Fruit fly (Drosophila melanogaster) whole organism, embryonic: ENCODE results near the gene caup.
A peak's percentile ranks its signal among the peaks of the same experiment; 100 is the strongest.

ENCODE experiments used
- Abd-B ChIP-seq: fragments of 200-800 bp; sonication (Bioruptor generic); optimal IDR thresholded peaks from 2 replicates; lab custom pipeline; 2018; ENCODE audit warnings: missing biosample characterization, mild to moderate bottlenecking, missing genetic modification characterization, moderate library complexity
- Bgb ChIP-seq: fragments of 200-800 bp; sonication (Bioruptor generic); IDR thresholded peaks from 2 replicates; pipeline ENCODE4 v1.3.6; 2022; ENCODE audit warnings: missing biosample characterization, missing genetic modification characterization; ENCODE audit not compliant: partially characterized antibody
- CG10959 ChIP-seq: fragments of 200-800 bp; sonication (Bioruptor generic); IDR thresholded peaks from 2 replicates; pipeline ENCODE4 v1.3.6; 2022; ENCODE audit warnings: missing biosample characterization, missing genetic modification characterization
- CG14441 ChIP-seq: fragments of 200-800 bp; sonication (Bioruptor generic); IDR thresholded peaks from 2 replicates; pipeline ENCODE4 v1.3.6; 2022; ENCODE audit warnings: missing biosample characterization, missing genetic modification characterization
- CG16863 ChIP-seq: fragments of 200-800 bp; sonication (Bioruptor generic); optimal IDR thresholded peaks from 3 replicates; lab custom pipeline; 2016; ENCODE audit warnings: missing biosample characterization, missing genetic modification characterization
- CG17328 ChIP-seq: fragments of 200-800 bp; sonication (Bioruptor generic); IDR thresholded peaks from 2 replicates; pipeline ENCODE4 v1.3.6; 2022; ENCODE audit warnings: missing biosample characterization, missing genetic modification characterization
- CG17359 ChIP-seq: fragments of 200-800 bp; sonication (Bioruptor generic); optimal IDR thresholded peaks from 3 replicates; lab custom pipeline; 2018; ENCODE audit warnings: missing biosample characterization, mild to moderate bottlenecking, missing genetic modification characterization, moderate library complexity
- CG17361 ChIP-seq: fragments of 200-800 bp; sonication (Bioruptor generic); IDR thresholded peaks from 3 replicates; pipeline ENCODE4 v1.3.6; 2022; ENCODE audit warnings: missing biosample characterization, missing genetic modification characterization
- CG18262 ChIP-seq: fragments of 200-800 bp; optimal IDR thresholded peaks from 3 replicates; lab custom pipeline; 2019; ENCODE audit warnings: missing biosample characterization, mild to moderate bottlenecking, missing genetic modification characterization, moderate library complexity
- CG18619 ChIP-seq: fragments of 200-800 bp; sonication (Bioruptor generic); optimal IDR thresholded peaks from 3 replicates; lab custom pipeline; 2017; ENCODE audit warnings: missing biosample characterization, mild to moderate bottlenecking, missing genetic modification characterization
- CG2678 ChIP-seq: fragments of 200-800 bp; sonication (Bioruptor generic); optimal IDR thresholded peaks from 3 replicates; lab custom pipeline; 2019; ENCODE audit warnings: missing biosample characterization, mild to moderate bottlenecking, missing genetic modification characterization, moderate library complexity
- CG2712 ChIP-seq: fragments of 200-800 bp; optimal IDR thresholded peaks from 3 replicates; lab custom pipeline; 2019; ENCODE audit warnings: missing biosample characterization, mild to moderate bottlenecking, missing genetic modification characterization, moderate library complexity
- CG30403 ChIP-seq: fragments of 200-800 bp; sonication (Bioruptor generic); optimal IDR thresholded peaks from 3 replicates; lab custom pipeline; 2016; ENCODE audit warnings: missing biosample characterization, missing genetic modification characterization
- CG31441 ChIP-seq: fragments of 200-800 bp; sonication (Bioruptor generic); IDR thresholded peaks from 2 replicates; pipeline ENCODE4 v1.3.6; 2022; ENCODE audit warnings: missing biosample characterization, missing genetic modification characterization
- CG4360 ChIP-seq: fragments of 200-800 bp; sonication (Bioruptor generic); IDR thresholded peaks from 2 replicates; pipeline ENCODE4 v1.3.6; 2022; ENCODE audit warnings: missing biosample characterization, missing genetic modification characterization
- CG7556 ChIP-seq: fragments of 200-800 bp; sonication (Bioruptor generic); optimal IDR thresholded peaks from 2 replicates; lab custom pipeline; 2017; ENCODE audit warnings: missing biosample characterization, mild to moderate bottlenecking, missing genetic modification characterization
- CG7839 ChIP-seq: fragments of 200-800 bp; sonication (Bioruptor generic); optimal IDR thresholded peaks from 3 replicates; lab custom pipeline; 2018; ENCODE audit warnings: missing biosample characterization, mild to moderate bottlenecking, missing genetic modification characterization, moderate library complexity
- CG9437 ChIP-seq: fragments of 200-800 bp; sonication (Bioruptor generic); optimal IDR thresholded peaks from 2 replicates; lab custom pipeline; 2018; ENCODE audit warnings: missing biosample characterization, mild to moderate bottlenecking, missing genetic modification characterization
- CoRest ChIP-seq: fragments of 200-800 bp; sonication (Bioruptor generic); optimal IDR thresholded peaks from 3 replicates; lab custom pipeline; 2018; ENCODE audit warnings: missing biosample characterization, mild to moderate bottlenecking, missing genetic modification characterization, moderate library complexity
- H2.0 ChIP-seq: fragments of 200-800 bp; sonication (Bioruptor generic); IDR thresholded peaks from 2 replicates; pipeline ENCODE4 v1.3.6; 2022; ENCODE audit warnings: missing biosample characterization, missing genetic modification characterization
- Hey ChIP-seq: fragments of 200-800 bp; sonication (Bioruptor generic); optimal IDR thresholded peaks from 3 replicates; lab custom pipeline; 2018; ENCODE audit warnings: missing biosample characterization, mild to moderate bottlenecking, missing genetic modification characterization
- Med ChIP-seq: fragments of 200-800 bp; sonication (Bioruptor generic); peaks from one replicate; lab custom pipeline; 2016; ENCODE audit warnings: missing biosample characterization, missing genetic modification characterization, mild to moderate bottlenecking, inconsistent platforms, moderate library complexity
- Ravus ChIP-seq: fragments of 200-800 bp; sonication (Bioruptor generic); IDR thresholded peaks from 2 replicates; pipeline ENCODE4 v1.3.6; 2022; ENCODE audit warnings: missing biosample characterization, missing genetic modification characterization
- Xrp1 ChIP-seq: fragments of 200-800 bp; sonication (Bioruptor generic); IDR thresholded peaks from 2 replicates; pipeline ENCODE4 v1.3.6; 2022; ENCODE audit warnings: missing biosample characterization, missing genetic modification characterization
- az2 ChIP-seq: fragments of 200-800 bp; sonication (Bioruptor generic); optimal IDR thresholded peaks from 3 replicates; lab custom pipeline; 2016; ENCODE audit warnings: missing biosample characterization, missing genetic modification characterization
- bigmax ChIP-seq: fragments of 200-800 bp; sonication (Bioruptor generic); optimal IDR thresholded peaks from 2 replicates; lab custom pipeline; 2018; ENCODE audit warnings: missing biosample characterization, mild to moderate bottlenecking, missing genetic modification characterization
- bsh ChIP-seq, 2 experiments: fragments of 200-800 bp; sonication (Bioruptor generic); optimal IDR thresholded peaks; 2 replicates each; lab custom pipeline; 2017 to 2018; ENCODE audit warnings: mild to moderate bottlenecking in 2 of 2, missing biosample characterization in 2 of 2, missing genetic modification characterization in 2 of 2, moderate library complexity in 1 of 2
- dati ChIP-seq: fragments of 200-800 bp; sonication (Bioruptor generic); IDR thresholded peaks from 2 replicates; pipeline ENCODE4 v1.3.6; 2022; ENCODE audit warnings: missing biosample characterization, missing genetic modification characterization
- dmrt11E ChIP-seq: fragments of 200-800 bp; sonication (Bioruptor generic); optimal IDR thresholded peaks from 3 replicates; lab custom pipeline; 2018; ENCODE audit warnings: missing biosample characterization, mild to moderate bottlenecking, missing genetic modification characterization, moderate library complexity
- dmrt99B ChIP-seq: fragments of 200-800 bp; sonication (Bioruptor generic); optimal IDR thresholded peaks from 2 replicates; lab custom pipeline; 2018; ENCODE audit warnings: missing biosample characterization, mild to moderate bottlenecking, missing genetic modification characterization, moderate library complexity
- fru ChIP-seq: fragments of >200 bp; optimal IDR thresholded peaks from 2 replicates; lab custom pipeline; 2017
- gem ChIP-seq: fragments of 200-800 bp; sonication (Bioruptor generic); optimal IDR thresholded peaks from 2 replicates; lab custom pipeline; 2019; ENCODE audit warnings: missing biosample characterization, mild to moderate bottlenecking, missing genetic modification characterization, moderate library complexity
- lola ChIP-seq, 3 experiments: fragments of >200 bp in 2 of 3; fragments of 200-800 bp in 1 of 3; sonication (Bioruptor generic) in 1 of 3; optimal IDR thresholded peaks; 2 replicates each; lab custom pipeline; 2017 to 2019; ENCODE audit warnings: missing biosample characterization in 3 of 3, missing genetic modification characterization in 3 of 3, mild to moderate bottlenecking in 1 of 3, moderate library complexity in 1 of 3
- lov ChIP-seq, 2 experiments: fragments of 200-800 bp in 1 of 2; fragments of >200 bp in 1 of 2; sonication (Bioruptor generic) in 1 of 2; IDR thresholded peaks in 1 of 2; optimal IDR thresholded peaks in 1 of 2; 2 replicates in 1 of 2; 3 replicates in 1 of 2; pipeline versions ENCODE4 v1.3.6 to Lab custom; 2017 to 2022; ENCODE audit warnings: missing biosample characterization in 1 of 2, missing genetic modification characterization in 1 of 2
- nmo ChIP-seq: fragments of 200-800 bp; sonication (Bioruptor generic); optimal IDR thresholded peaks from 2 replicates; lab custom pipeline; 2018; ENCODE audit warnings: missing biosample characterization, mild to moderate bottlenecking, missing genetic modification characterization, moderate library complexity
- phol ChIP-seq: fragments of 200-800 bp; sonication (Bioruptor generic); optimal IDR thresholded peaks from 3 replicates; lab custom pipeline; 2018; ENCODE audit warnings: missing biosample characterization, mild to moderate bottlenecking, missing genetic modification characterization, moderate library complexity
- row ChIP-seq: fragments of 200-800 bp; sonication (Bioruptor generic); IDR thresholded peaks from 3 replicates; pipeline ENCODE4 v1.3.6; 2022; ENCODE audit warnings: missing biosample characterization, missing genetic modification characterization
- sim ChIP-seq: fragments of 200-800 bp; sonication (Bioruptor generic); IDR thresholded peaks from 2 replicates; pipeline ENCODE4 v1.3.6; 2022; ENCODE audit warnings: missing biosample characterization, missing genetic modification characterization
- ttk ChIP-seq: fragments of 200-800 bp; sonication (Bioruptor generic); IDR thresholded peaks from 2 replicates; pipeline ENCODE4 v2.1.2; 2022; ENCODE audit warnings: missing biosample characterization, missing genetic modification characterization
- zfh1 ChIP-seq: fragments of 200-800 bp; sonication (Bioruptor generic); IDR thresholded peaks from 3 replicates; pipeline ENCODE4 v1.3.6; 2022; ENCODE audit warnings: missing biosample characterization, missing genetic modification characterization

caup gene

DNA sequence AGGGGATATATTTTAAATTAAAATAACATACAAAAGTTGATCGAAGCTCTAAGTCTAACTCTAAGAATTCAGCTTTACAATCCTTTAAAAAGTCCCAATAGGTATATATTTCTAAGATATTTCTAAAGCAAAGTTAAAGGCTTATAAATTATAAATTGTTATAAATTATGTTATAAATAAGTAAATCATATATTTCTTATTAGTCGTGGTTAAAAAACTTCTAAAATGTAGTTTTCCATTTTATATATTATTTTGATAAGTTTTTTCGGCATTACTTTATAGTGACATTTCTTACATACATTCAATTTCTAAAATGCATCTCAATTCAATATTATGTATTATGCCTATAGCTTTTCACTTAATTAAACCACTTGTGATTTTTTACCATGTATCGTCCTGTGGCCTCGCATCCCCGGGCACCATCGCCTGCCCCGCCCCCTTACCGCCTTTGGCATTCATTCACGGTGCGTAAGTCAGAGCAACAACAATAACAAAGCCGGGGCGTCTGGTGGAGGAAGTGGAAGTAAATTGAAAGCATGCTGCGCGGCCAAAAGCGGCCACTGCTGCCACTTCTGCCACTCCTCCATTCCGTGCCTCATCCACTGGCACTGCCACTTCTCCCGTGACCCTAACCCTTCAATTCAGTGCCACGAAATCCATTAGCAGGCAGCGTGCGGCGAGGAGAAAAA, 29.6 kb downstream of the caup start:
- TF ChIP-seq Abd-B (GFP tag; lab: Kevin White, UChicago), result no peak
- peak; percentile 51 for TF ChIP-seq CG18262 (tag; lab: Kevin White, UChicago)
- peak; percentile 36 for TF ChIP-seq gem (tag; lab: Kevin White, UChicago)
- peak; percentile 25 for TF ChIP-seq dmrt11E
- TF ChIP-seq CG18619 (GFP tag; lab: Kevin White, UChicago), result no peak
- TF ChIP-seq CG30403 (GFP tag; lab: Kevin White, UChicago), result peak; percentile 20
- TF ChIP-seq zfh1 (GFP tag; lab: Robert Waterston, UW), result 0 out of 3 replicates have a peak, but pooled peaks have one; percentile 32
- peak; percentile 50 for TF ChIP-seq CG7556
- peak; percentile 6 for TF ChIP-seq dmrt99B (tag; lab: Kevin White, UChicago)
- TF ChIP-seq CG4360 (GFP tag; lab: Robert Waterston, UW), result 0 out of 2 replicates have a peak, but pooled peaks have one; percentile 7
- TF ChIP-seq CG10959, result no peak
- peak; percentile 42 for TF ChIP-seq Med (GFP tag; lab: Kevin White, UChicago)
- peak; percentile 25; the same call in 1 of the 2 replicates for TF ChIP-seq sim (GFP tag; lab: Robert Waterston, UW)
- peak; percentile 50; the same call in 2 of the 3 replicates for TF ChIP-seq CG17361 (GFP tag; lab: Robert Waterston, UW)
- no peak for TF ChIP-seq dati
- peak in 1 of 2 experiments; percentile 3 for TF ChIP-seq bsh (GFP tag; optimal IDR thresholded peaks at IDR 0.05; lab: Kevin White, UChicago)
- TF ChIP-seq fru (lab: Kevin White, UChicago), result no peak
- peak; percentile 29; the same call in 1 of the 2 replicates for TF ChIP-seq CG17328 (GFP tag; lab: Robert Waterston, UW)
- peak in 1 of 3 experiments; percentile 36 for TF ChIP-seq lola (GFP tag; optimal IDR thresholded peaks at IDR 0.05; lab: Kevin White, UChicago)
- 0 out of 2 replicates have a peak, but pooled peaks have one; percentile 19 for TF ChIP-seq ttk (GFP tag; lab: Robert Waterston, UW)
- peak; percentile 1 for TF ChIP-seq az2 (GFP tag; lab: Kevin White, UChicago)
- peak; percentile 22 for TF ChIP-seq CG2678 (tag; lab: Kevin White, UChicago)
- peak; percentile 16; the same call in 1 of the 2 replicates for TF ChIP-seq Xrp1
- no peak for TF ChIP-seq CG16863
- no peak for TF ChIP-seq Ravus
- peak; percentile 28; the same call in 1 of the 2 replicates for TF ChIP-seq CG31441
- peak; percentile 21 for TF ChIP-seq CG2712
- peak; percentile 37 for TF ChIP-seq CoRest (tag; lab: Kevin White, UChicago)
- peak; percentile 32; the same call in 1 of the 3 replicates for TF ChIP-seq row (GFP tag; lab: Robert Waterston, UW)
- TF ChIP-seq CG17359 (tag; lab: Kevin White, UChicago), result no peak
- no peak for TF ChIP-seq bigmax (GFP tag; lab: Kevin White, UChicago)
- no peak for TF ChIP-seq CG14441 (GFP tag; lab: Robert Waterston, UW)
- peak; percentile 20 for TF ChIP-seq CG7839 (tag; lab: Kevin White, UChicago)
- TF ChIP-seq Bgb (GFP tag; lab: Robert Waterston, UW), result peak; percentile 20; the same call in 1 of the 2 replicates
- peak; percentile 27 for TF ChIP-seq phol
- peak; percentile 27 for TF ChIP-seq CG9437 (GFP tag; lab: Kevin White, UChicago)
- peak; percentile 7 for TF ChIP-seq nmo (GFP tag; lab: Kevin White, UChicago)
- TF ChIP-seq Hey, result peak; percentile 68
- no peak for TF ChIP-seq lov (optimal IDR thresholded peaks at IDR 0.05; lab: Kevin White, UChicago)
- 0 out of 3 replicates have a peak, but pooled peaks have one; percentile 34 for TF ChIP-seq lov (GFP tag; IDR thresholded peaks at IDR 0.05; lab: Robert Waterston, UW)
- 0 out of 2 replicates have a peak, but pooled peaks have one; percentile 8 for TF ChIP-seq H2.0 (GFP tag; lab: Robert Waterston, UW)
